Worm (Caenorhabditis elegans) whole organism, mixed stage, embryonic: ENCODE measurements around the gene cest-30.

ENCODE experiments used
- bed-3 ChIP-seq: fragments of 200-800 bp; sonication (Bioruptor generic); optimal IDR thresholded peaks from 3 replicates; lab custom pipeline; 2018; ENCODE audit warnings: mild to moderate bottlenecking, missing genetic modification characterization, moderate library complexity, missing compliant biosample characterization
- ceh-39 ChIP-seq: fragments of 150-350 bp; optimal IDR thresholded peaks from 2 replicates; lab custom pipeline; 2014; ENCODE audit warnings: missing biosample characterization, missing genetic modification characterization
- ceh-43 ChIP-seq: fragments of 200-800 bp; sonication (Bioruptor generic); optimal IDR thresholded peaks from 2 replicates; lab custom pipeline; 2018; ENCODE audit warnings: mild to moderate bottlenecking, missing genetic modification characterization, moderate library complexity, missing compliant biosample characterization
- ceh-83 ChIP-seq: fragments of 200-800 bp; sonication (Bioruptor generic); optimal IDR thresholded peaks from 2 replicates; lab custom pipeline; 2018; ENCODE audit warnings: mild to moderate bottlenecking, missing genetic modification characterization, missing compliant biosample characterization
- ces-1 ChIP-seq: fragments of 150-350 bp; optimal IDR thresholded peaks from 2 replicates; lab custom pipeline; 2014; ENCODE audit warnings: missing biosample characterization, missing genetic modification reagents, missing genetic modification characterization
- cnd-1 ChIP-seq: fragments of 200-800 bp; sonication (Bioruptor generic); optimal IDR thresholded peaks from 2 replicates; lab custom pipeline; 2018; ENCODE audit warnings: mild to moderate bottlenecking, missing genetic modification characterization, missing compliant biosample characterization
- drap-1 ChIP-seq: fragments of 200-800 bp; sonication (Bioruptor generic); optimal IDR thresholded peaks from 3 replicates; lab custom pipeline; 2018; ENCODE audit warnings: mild to moderate bottlenecking, missing genetic modification characterization, missing compliant biosample characterization
- elt-1 ChIP-seq: sonication (generic microtip); optimal IDR thresholded peaks from 2 replicates; lab custom pipeline; 2017; ENCODE audit warnings: missing genetic modification characterization, mild to moderate bottlenecking, missing compliant biosample characterization, antibody characterized with exemption, moderate library complexity, borderline replicate concordance; ENCODE audit not compliant: insufficient read depth
- elt-3 ChIP-seq: fragments of 150-350 bp; optimal IDR thresholded peaks from 2 replicates; lab custom pipeline; 2014; ENCODE audit warnings: missing biosample characterization, missing genetic modification characterization
- flh-1 ChIP-seq: fragments of 200-800 bp; sonication (Bioruptor generic); optimal IDR thresholded peaks from 2 replicates; lab custom pipeline; 2018; ENCODE audit warnings: mild to moderate bottlenecking, missing genetic modification characterization, moderate library complexity, missing compliant biosample characterization
- ham-2 ChIP-seq: fragments of 200-800 bp; sonication (Bioruptor generic); optimal IDR thresholded peaks from 2 replicates; lab custom pipeline; 2018; ENCODE audit warnings: mild to moderate bottlenecking, missing genetic modification characterization, missing compliant biosample characterization
- hlh-1 ChIP-seq: fragments of 150-350 bp; optimal IDR thresholded peaks from 2 replicates; lab custom pipeline; 2014; ENCODE audit warnings: missing biosample characterization, missing genetic modification reagents, missing genetic modification characterization
- lin-13 ChIP-seq: fragments of 150-350 bp; optimal IDR thresholded peaks from 2 replicates; lab custom pipeline; 2014; ENCODE audit warnings: missing biosample characterization, missing genetic modification characterization
- lin-32 ChIP-seq: fragments of 200-800 bp; sonication (Bioruptor generic); optimal IDR thresholded peaks from 2 replicates; lab custom pipeline; 2018; ENCODE audit warnings: mild to moderate bottlenecking, missing genetic modification characterization, missing compliant biosample characterization
- lsy-2 ChIP-seq: fragments of 150-350 bp; optimal IDR thresholded peaks from 2 replicates; lab custom pipeline; 2014; ENCODE audit warnings: missing biosample characterization, missing genetic modification characterization
- mab-5 ChIP-seq: fragments of 150-350 bp; optimal IDR thresholded peaks from 2 replicates; lab custom pipeline; 2014; ENCODE audit warnings: missing biosample characterization, missing genetic modification characterization
- mep-1 ChIP-seq: fragments of 150-350 bp; optimal IDR thresholded peaks from 2 replicates; lab custom pipeline; 2017; ENCODE audit warnings: missing biosample characterization, missing genetic modification reagents, missing genetic modification characterization, inconsistent platforms
- mls-2 ChIP-seq: sonication (generic microtip); optimal IDR thresholded peaks from 2 replicates; lab custom pipeline; 2016; ENCODE audit warnings: mild to moderate bottlenecking, missing genetic modification characterization, moderate library complexity, missing compliant biosample characterization
- nhr-12 ChIP-seq: fragments of 150-350 bp; optimal IDR thresholded peaks from 2 replicates; lab custom pipeline; 2014; ENCODE audit warnings: missing biosample characterization, missing genetic modification characterization
- nhr-2 ChIP-seq: fragments of 150-350 bp; optimal IDR thresholded peaks from 2 replicates; lab custom pipeline; 2014; ENCODE audit warnings: missing biosample characterization, missing genetic modification characterization
- nhr-237 ChIP-seq: fragments of 150-350 bp; optimal IDR thresholded peaks from 2 replicates; lab custom pipeline; 2014; ENCODE audit warnings: missing biosample characterization, missing genetic modification characterization
- nhr-28 ChIP-seq: fragments of 150-350 bp; optimal IDR thresholded peaks from 2 replicates; lab custom pipeline; 2014; ENCODE audit warnings: missing biosample characterization, missing genetic modification characterization
- nhr-76 ChIP-seq: sonication (generic microtip); optimal IDR thresholded peaks from 2 replicates; lab custom pipeline; 2017; ENCODE audit warnings: missing biosample characterization, missing genetic modification characterization
- pha-4 ChIP-seq: fragments of 150-350 bp; optimal IDR thresholded peaks from 2 replicates; lab custom pipeline; 2018; ENCODE audit warnings: missing biosample characterization, missing genetic modification reagents, missing genetic modification characterization
- sem-2 ChIP-seq: fragments of 200-800 bp; sonication (Bioruptor generic); optimal IDR thresholded peaks from 2 replicates; lab custom pipeline; 2018; ENCODE audit warnings: mild to moderate bottlenecking, missing genetic modification characterization, missing compliant biosample characterization
- snpc-4 ChIP-seq: fragments of 150-350 bp; optimal IDR thresholded peaks from 2 replicates; lab custom pipeline; 2014; ENCODE audit warnings: missing biosample characterization, missing genetic modification characterization
- sptf-1 ChIP-seq: sonication (generic microtip); optimal IDR thresholded peaks from 2 replicates; lab custom pipeline; 2017; ENCODE audit warnings: mild to moderate bottlenecking, missing genetic modification characterization, moderate library complexity, missing compliant biosample characterization
- tbx-8 ChIP-seq: fragments of 200-800 bp; sonication (Bioruptor generic); optimal IDR thresholded peaks from 2 replicates; lab custom pipeline; 2018; ENCODE audit warnings: mild to moderate bottlenecking, missing genetic modification characterization, moderate library complexity, missing compliant biosample characterization
- unc-120 ChIP-seq: sonication (generic microtip); optimal IDR thresholded peaks from 2 replicates; lab custom pipeline; 2017; ENCODE audit warnings: missing genetic modification characterization, missing compliant biosample characterization; ENCODE audit not compliant: poor library complexity, severe bottlenecking
- unc-39 ChIP-seq: fragments of 150-350 bp; optimal IDR thresholded peaks from 2 replicates; lab custom pipeline; 2014; ENCODE audit warnings: missing biosample characterization, missing genetic modification characterization
- unc-62 ChIP-seq: fragments of 150-350 bp; optimal IDR thresholded peaks from 2 replicates; lab custom pipeline; 2014; ENCODE audit warnings: missing biosample characterization, missing genetic modification reagents, missing genetic modification characterization
- zip-8 ChIP-seq: fragments of 150-350 bp; optimal IDR thresholded peaks from 2 replicates; lab custom pipeline; 2014; ENCODE audit warnings: missing biosample characterization, missing genetic modification characterization
- ztf-11 ChIP-seq: fragments of 150-350 bp; optimal IDR thresholded peaks from 2 replicates; lab custom pipeline; 2014; ENCODE audit warnings: missing biosample characterization, missing genetic modification characterization

The cest-30 gene

ce11 chrV:5262999-5263398 lies at the start of gene cest-30:
cest-30 (minus strand) TSS chrV:5263099.
- no peak for TF ChIP-seq unc-120
- TF ChIP-seq, all 35 proteins: peak for 0

- no peak for TF ChIP-seq flh-1 (GFP tag; lab: Kevin White, UChicago)
- TF ChIP-seq mab-5 (tag; lab: Kevin White, UChicago), result no peak
- TF ChIP-seq ceh-39 (tag; lab: Kevin White, UChicago), result no peak
- TF ChIP-seq nhr-237 (tag; lab: Kevin White, UChicago), result no peak
- TF ChIP-seq mls-2 (tag; lab: Kevin White, UChicago), result no peak
- no peak for TF ChIP-seq unc-39 (tag; lab: Kevin White, UChicago)
- no peak for TF ChIP-seq snpc-4 (tag; lab: Kevin White, UChicago)
- TF ChIP-seq nhr-2, result no peak
- TF ChIP-seq mep-1 (tag; lab: Kevin White, UChicago), result no peak
- TF ChIP-seq hlh-1 (tag; lab: Kevin White, UChicago), result no peak
- no peak for TF ChIP-seq lin-13
- TF ChIP-seq nhr-12 (tag; lab: Kevin White, UChicago), result no peak
- no peak for TF ChIP-seq nhr-76 (tag; lab: Kevin White, UChicago)
These were observed 49.6 kb upstream of the cest-30 start, which contains the start of gene C10G8.3 for ce11 chrV:5312453-5312852. C10G8.3 (plus strand) TSS chrV:5312753.

- no peak for TF ChIP-seq ces-1
- no peak for TF ChIP-seq ztf-11 (tag; lab: Kevin White, UChicago)
These were observed 48.7 kb upstream of the cest-30 start, which contains the start of gene C10G8.4 for ce11 chrV:5311635-5312034. C10G8.4 (plus strand) TSS chrV:5311935.

- TF ChIP-seq mab-5 (tag; lab: Kevin White, UChicago), result no peak
- no peak for TF ChIP-seq zip-8 (tag; lab: Kevin White, UChicago)
- TF ChIP-seq ceh-83 (GFP tag; lab: Kevin White, UChicago), result no peak
- no peak for TF ChIP-seq sptf-1 (tag; lab: Kevin White, UChicago)
- TF ChIP-seq pha-4 (tag; lab: Kevin White, UChicago), result no peak
- no peak for TF ChIP-seq lsy-2
- TF ChIP-seq sem-2 (GFP tag; lab: Kevin White, UChicago), result no peak
- no peak for TF ChIP-seq bed-3 (GFP tag; lab: Kevin White, UChicago)
- TF ChIP-seq nhr-76 (tag; lab: Kevin White, UChicago), result no peak
- TF ChIP-seq lin-32, result no peak
- no peak for TF ChIP-seq nhr-237 (tag; lab: Kevin White, UChicago)
- TF ChIP-seq mep-1 (tag; lab: Kevin White, UChicago), result no peak
- no peak for TF ChIP-seq drap-1 (GFP tag; lab: Kevin White, UChicago)
- TF ChIP-seq lin-13, result no peak
These were observed 41.5 kb upstream of the cest-30 start for ce11 chrV:5304366-5304765.

ce11 chrV:5303389-5303788 lies 40.5 kb upstream of the cest-30 start, which contains the start of gene ncx-2:
ncx-2 (plus strand) TSS chrV:5303689.
- TF ChIP-seq ceh-43 (GFP tag; lab: Kevin White, UChicago), result no peak
- no peak for TF ChIP-seq zip-8 (tag; lab: Kevin White, UChicago)
- TF ChIP-seq sptf-1 (tag; lab: Kevin White, UChicago), result no peak
- TF ChIP-seq ces-1, result no peak

- TF ChIP-seq elt-3 (no peak), ztf-11 (tag; lab: Kevin White, UChicago) (no peak), mab-5 (tag; lab: Kevin White, UChicago) (no peak), unc-62 (GFP tag; lab: Kevin White, UChicago) (no peak), ces-1 (no peak), cnd-1 (tag; lab: Kevin White, UChicago) (no peak), hlh-1 (tag; lab: Kevin White, UChicago) (no peak)
These were observed 38.3 kb upstream of the cest-30 start for ce11 chrV:5301226-5301625.

- TF ChIP-seq ceh-43 (GFP tag; lab: Kevin White, UChicago), result no peak
- no peak for TF ChIP-seq unc-120
- TF ChIP-seq bed-3 (GFP tag; lab: Kevin White, UChicago), result no peak
- no peak for TF ChIP-seq snpc-4 (tag; lab: Kevin White, UChicago)
- TF ChIP-seq ham-2, result no peak
- no peak for TF ChIP-seq lin-13
- no peak for TF ChIP-seq tbx-8 (GFP tag; lab: Kevin White, UChicago)
- no peak for TF ChIP-seq lin-32
- no peak for TF ChIP-seq elt-1 (tag; lab: Kevin White, UChicago)
- no peak for TF ChIP-seq ces-1
- TF ChIP-seq elt-3, result no peak
- TF ChIP-seq cnd-1 (tag; lab: Kevin White, UChicago), result no peak
- TF ChIP-seq lsy-2, result no peak
- no peak for TF ChIP-seq sptf-1 (tag; lab: Kevin White, UChicago)
- TF ChIP-seq nhr-28 (tag; lab: Kevin White, UChicago), result no peak
- no peak for TF ChIP-seq nhr-2
- no peak for TF ChIP-seq ztf-11 (tag; lab: Kevin White, UChicago)
- TF ChIP-seq pha-4 (tag; lab: Kevin White, UChicago), result no peak
- no peak for TF ChIP-seq mab-5 (tag; lab: Kevin White, UChicago)
These were observed 34.8 kb upstream of the cest-30 start for ce11 chrV:5297740-5298139.
